Fruit fly (Drosophila melanogaster) whole organism, embryonic: ENCODE data around the gene GramD1B.

Experiments
- CG13894 ChIP-seq: fragments of 200-800 bp; sonication (Bioruptor generic); optimal IDR thresholded peaks from 3 replicates; lab custom pipeline; 2018; ENCODE audit warnings: missing biosample characterization, mild to moderate bottlenecking, missing genetic modification characterization, moderate library complexity
- CG1602 ChIP-seq: fragments of 200-800 bp; sonication (Bioruptor generic); optimal IDR thresholded peaks from 3 replicates; lab custom pipeline; 2016; ENCODE audit warnings: missing biosample characterization, missing genetic modification characterization
- CG7987 ChIP-seq: fragments of 200-800 bp; sonication (Bioruptor generic); optimal IDR thresholded peaks from 2 replicates; lab custom pipeline; 2018; ENCODE audit warnings: missing biosample characterization, mild to moderate bottlenecking, missing genetic modification characterization, moderate library complexity
- Drgx ChIP-seq: fragments of 200-800 bp; sonication (Bioruptor generic); IDR thresholded peaks from 2 replicates; pipeline ENCODE4 v1.3.6; 2022; ENCODE audit warnings: missing biosample characterization, missing genetic modification characterization
- HLH54F ChIP-seq: fragments of 200-800 bp; sonication (Bioruptor generic); optimal IDR thresholded peaks from 3 replicates; lab custom pipeline; 2016; ENCODE audit warnings: missing biosample characterization, missing genetic modification characterization
- Sin3A ChIP-seq: fragments of >200 bp; optimal IDR thresholded peaks from 2 replicates; lab custom pipeline; 2018
- bowl ChIP-seq: fragments of 200-800 bp; sonication (Bioruptor generic); IDR thresholded peaks from 2 replicates; pipeline ENCODE4 v1.3.6; 2022; ENCODE audit warnings: missing biosample characterization, missing genetic modification characterization
- cwo ChIP-seq: fragments of 200-800 bp; sonication (Bioruptor generic); optimal IDR thresholded peaks from 3 replicates; lab custom pipeline; 2017; ENCODE audit warnings: missing biosample characterization, missing genetic modification characterization, mild to moderate bottlenecking, moderate library complexity, missing genetic modification reagents
- lab ChIP-seq: fragments of 200-800 bp; sonication (Bioruptor generic); optimal IDR thresholded peaks from 3 replicates; lab custom pipeline; 2017; ENCODE audit warnings: missing biosample characterization, missing genetic modification characterization, mild to moderate bottlenecking, moderate library complexity, missing genetic modification reagents
- mld ChIP-seq: fragments of 200-800 bp; sonication (Bioruptor generic); IDR thresholded peaks from 3 replicates; pipeline ENCODE4 v1.3.6; 2022; ENCODE audit warnings: missing biosample characterization, missing genetic modification characterization; ENCODE audit not compliant: partially characterized antibody
- onecut ChIP-seq: fragments of 200-800 bp; sonication (Bioruptor generic); IDR thresholded peaks from 2 replicates; pipeline ENCODE4 v1.3.6; 2022; ENCODE audit warnings: missing biosample characterization, missing genetic modification characterization
- zfh2 ChIP-seq: fragments of 200-800 bp; sonication (Bioruptor generic); optimal IDR thresholded peaks from 2 replicates; lab custom pipeline; 2016; ENCODE audit warnings: missing biosample characterization, missing genetic modification characterization

DNA sequence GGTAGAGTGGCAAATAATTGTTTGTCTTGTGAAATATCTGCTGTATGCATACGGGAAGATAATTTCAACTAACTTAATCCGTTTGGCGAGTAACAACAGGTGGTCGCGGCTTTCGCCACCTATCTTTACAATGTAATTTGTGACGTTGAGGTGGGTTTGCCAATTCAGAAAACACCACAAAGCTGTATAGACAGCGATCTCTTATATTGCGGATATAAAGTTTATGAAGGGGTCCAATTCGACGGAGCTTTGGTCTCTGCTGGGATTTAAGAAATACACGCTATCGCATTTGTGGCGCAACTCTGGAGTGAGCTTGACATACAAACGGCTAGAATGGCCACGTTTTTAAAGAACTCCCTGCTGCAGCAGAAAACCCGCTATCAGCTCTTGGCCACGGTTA, 45.6 kb downstream of the GramD1B start, which contains the start of gene CG33282:
- TF ChIP-seq cwo (GFP tag; lab: Kevin White, UChicago) (no peak), lab (no peak), Drgx (GFP tag; lab: Robert Waterston, UW) (no peak), CG13894 (tag; lab: Kevin White, UChicago) (no peak), mld (GFP tag; lab: Robert Waterston, UW) (no peak), Sin3A (lab: Kevin White, UChicago) (no peak), CG7987 (no peak), zfh2 (no peak), HLH54F (GFP tag; lab: Kevin White, UChicago) (no peak), onecut (GFP tag; lab: Robert Waterston, UW) (no peak), bowl (no peak), CG1602 (GFP tag; lab: Kevin White, UChicago) (no peak)
